Worm (Caenorhabditis elegans) whole organism, midembryonic: ENCODE data around the gene otpl-5.

Experiments
- flt-1 ChIP-seq: fragments of 200-800 bp; sonication (Bioruptor generic); IDR thresholded peaks from 2 replicates; pipeline ENCODE4 v1.3.6; 2022; ENCODE audit warnings: missing genetic modification characterization, missing compliant biosample characterization
- klf-2 ChIP-seq: fragments of 200-800 bp; sonication (Bioruptor generic); conservative IDR thresholded peaks from 2 replicates; pipeline ENCODE4 v1.3.6; 2022; ENCODE audit warnings: missing genetic modification reagents, missing genetic modification characterization, missing compliant biosample characterization
- ref-1 ChIP-seq: fragments of 200-800 bp; sonication (Bioruptor generic); conservative IDR thresholded peaks from 2 replicates; pipeline ENCODE4 v1.3.6; 2022; ENCODE audit warnings: missing genetic modification reagents, missing genetic modification characterization, missing compliant biosample characterization
- tab-1 ChIP-seq: fragments of 200-800 bp; sonication (Bioruptor generic); IDR thresholded peaks from 2 replicates; pipeline ENCODE4 v1.3.6; 2022; ENCODE audit warnings: missing genetic modification characterization, missing compliant biosample characterization

ce11 chrV:8560916-8561315, 31.6 kb downstream of the otpl-5 start, which contains the start of gene acr-16:
- no peak for TF ChIP-seq flt-1 (GFP tag; lab: Robert Waterston, UW)
- TF ChIP-seq ref-1 (GFP tag; lab: Robert Waterston, UW): no peak
- TF ChIP-seq klf-2 (GFP tag; lab: Robert Waterston, UW): no peak
- no peak for TF ChIP-seq tab-1 (GFP tag; lab: Robert Waterston, UW)
